Worm (Caenorhabditis elegans): ENCODE measurements around the gene F07G6.5.
"Not testable (repeated sequence)": the region's sequence is repeated elsewhere in the genome, so short reads cannot be mapped to it uniquely, and the experiment has no call there.

- not testable (repeated sequence) for TF ChIP-seq klf-2 (GFP tag; conservative IDR thresholded peaks at IDR 0.05); T22C8.4 (GFP tag; IDR thresholded peaks at IDR 0.05); flt-1 (GFP tag; IDR thresholded peaks at IDR 0.05); ztf-29 (GFP tag; IDR thresholded peaks at IDR 0.05); tab-1 (GFP tag; IDR thresholded peaks at IDR 0.05); ztf-23 (GFP tag; IDR thresholded peaks at IDR 0.05); med-1 (GFP tag; optimal IDR thresholded peaks at IDR 0.05; ENCODE audit: insufficient read depth); ref-1 (GFP tag; conservative IDR thresholded peaks at IDR 0.05)
Observed at ce11 chrX:1748476-1748875, 42.0 kb upstream of the F07G6.5 start, which contains the start of gene Y75D11A.6.
